Worm (Caenorhabditis elegans) whole organism, early embryonic: ENCODE results near the gene nhr-26.

Experiments
- B0310.2 ChIP-seq: sonication (generic microtip); optimal IDR thresholded peaks from 2 replicates; lab custom pipeline; 2016; ENCODE audit warnings: mild to moderate bottlenecking, missing genetic modification characterization, missing compliant biosample characterization
- F13C5.2 ChIP-seq: sonication (generic microtip); optimal IDR thresholded peaks from 2 replicates; lab custom pipeline; 2017; ENCODE audit warnings: mild to moderate bottlenecking, missing genetic modification characterization, inconsistent platforms, missing compliant biosample characterization
- ama-1 ChIP-seq: fragments of 150-350 bp; optimal IDR thresholded peaks from 2 replicates; lab custom pipeline; 2014
- ceh-13 ChIP-seq: fragments of 200-800 bp; sonication (Bioruptor generic); optimal IDR thresholded peaks from 2 replicates; lab custom pipeline; 2018; ENCODE audit warnings: mild to moderate bottlenecking, missing genetic modification characterization, missing compliant biosample characterization
- flt-1 ChIP-seq: fragments of 200-800 bp; sonication (Bioruptor generic); IDR thresholded peaks from 2 replicates; pipeline ENCODE4 v1.3.6; 2022; ENCODE audit warnings: missing genetic modification characterization, missing compliant biosample characterization
- hmbx-1 ChIP-seq: sonication (generic microtip); optimal IDR thresholded peaks from 2 replicates; lab custom pipeline; 2016; ENCODE audit warnings: mild to moderate bottlenecking, missing genetic modification characterization, missing compliant biosample characterization
- hnd-1 ChIP-seq: sonication (generic microtip); optimal IDR thresholded peaks from 2 replicates; lab custom pipeline; 2016; ENCODE audit warnings: missing genetic modification characterization, missing compliant biosample characterization
- pes-1 ChIP-seq: fragments of 200-800 bp; sonication (Bioruptor generic); IDR thresholded peaks from 2 replicates; pipeline ENCODE4 v1.3.6; 2022; ENCODE audit warnings: missing genetic modification reagents, missing genetic modification characterization, missing compliant biosample characterization
- tbx-11 ChIP-seq: fragments of 200-800 bp; sonication (Bioruptor generic); IDR thresholded peaks from 2 replicates; pipeline ENCODE4 v1.3.6; 2022; ENCODE audit warnings: missing genetic modification characterization, missing compliant biosample characterization
- tbx-37 ChIP-seq: fragments of 200-800 bp; sonication (Bioruptor generic); conservative IDR thresholded peaks from 2 replicates; pipeline ENCODE4 v1.3.6; 2022; ENCODE audit warnings: missing genetic modification reagents, missing genetic modification characterization, missing compliant biosample characterization
- tra-4 ChIP-seq: sonication (generic microtip); optimal IDR thresholded peaks from 2 replicates; lab custom pipeline; 2017; ENCODE audit warnings: missing genetic modification characterization, missing compliant biosample characterization

- no peak for TF ChIP-seq ama-1
- TF ChIP-seq tbx-37: no peak
- no peak for TF ChIP-seq F13C5.2 (tag; lab: Kevin White, UChicago)
- no peak for TF ChIP-seq flt-1 (GFP tag; lab: Robert Waterston, UW)
- no peak for TF ChIP-seq ceh-13
- TF ChIP-seq tra-4 (tag; lab: Kevin White, UChicago): no peak
- TF ChIP-seq tbx-11 (GFP tag; lab: Robert Waterston, UW): no peak
- TF ChIP-seq hmbx-1 (tag; lab: Kevin White, UChicago): no peak
- TF ChIP-seq pes-1 (GFP tag; lab: Robert Waterston, UW): no peak
- no peak for TF ChIP-seq hnd-1
- TF ChIP-seq B0310.2: no peak
These were observed 37.2 kb downstream of the nhr-26 start for ce11 chrX:12663114-12663513.
